Worm (Caenorhabditis elegans) whole organism, L2 larva: ENCODE results near the gene F01F1.3.

Source experiments
- C34F6.9 ChIP-seq: fragments of 150-350 bp; optimal IDR thresholded peaks from 2 replicates; lab custom pipeline; 2014; ENCODE audit warnings: missing biosample characterization, missing genetic modification characterization
- R02D3.7 ChIP-seq: fragments of 150-350 bp; optimal IDR thresholded peaks from 2 replicates; lab custom pipeline; 2014; ENCODE audit warnings: missing biosample characterization, missing genetic modification characterization
- Y55F3AM.14 ChIP-seq: fragments of 200-800 bp; sonication (Bioruptor generic); optimal IDR thresholded peaks from 2 replicates; lab custom pipeline; 2018; ENCODE audit warnings: mild to moderate bottlenecking, missing genetic modification characterization, missing compliant biosample characterization
- ZK546.5 ChIP-seq: sonication (generic microtip); optimal IDR thresholded peaks from 2 replicates; lab custom pipeline; 2017; ENCODE audit warnings: missing biosample characterization, missing genetic modification characterization
- alr-1 ChIP-seq: fragments of 150-350 bp; optimal IDR thresholded peaks from 2 replicates; lab custom pipeline; 2014; ENCODE audit warnings: missing biosample characterization, missing genetic modification characterization
- ama-1 ChIP-seq: fragments of 150-350 bp; optimal IDR thresholded peaks from 2 replicates; lab custom pipeline; 2018; ENCODE audit warnings: inconsistent platforms
- ceh-16 ChIP-seq: fragments of 150-350 bp; optimal IDR thresholded peaks from 2 replicates; lab custom pipeline; 2014; ENCODE audit warnings: missing biosample characterization, missing genetic modification characterization
- crh-2 ChIP-seq: sonication (generic microtip); optimal IDR thresholded peaks from 2 replicates; lab custom pipeline; 2017; ENCODE audit warnings: missing biosample characterization, missing genetic modification characterization
- dmd-4 ChIP-seq: sonication (generic microtip); optimal IDR thresholded peaks from 2 replicates; lab custom pipeline; 2017; ENCODE audit warnings: missing biosample characterization, missing genetic modification characterization
- elt-1 ChIP-seq: fragments of 150-350 bp; optimal IDR thresholded peaks from 2 replicates; lab custom pipeline; 2014; ENCODE audit warnings: missing biosample characterization, missing genetic modification characterization
- elt-3 ChIP-seq: sonication (generic microtip); optimal IDR thresholded peaks from 2 replicates; lab custom pipeline; 2017; ENCODE audit warnings: missing biosample characterization, missing genetic modification characterization
- fos-1 ChIP-seq: fragments of 150-350 bp; optimal IDR thresholded peaks from 2 replicates; lab custom pipeline; 2014; ENCODE audit warnings: missing biosample characterization, missing genetic modification characterization
- gmeb-1 ChIP-seq: fragments of 150-350 bp; optimal IDR thresholded peaks from 2 replicates; lab custom pipeline; 2014; ENCODE audit warnings: missing biosample characterization, missing genetic modification characterization
- lin-13 ChIP-seq: fragments of 150-350 bp; optimal IDR thresholded peaks from 2 replicates; lab custom pipeline; 2014; ENCODE audit warnings: missing biosample characterization, missing genetic modification reagents, missing genetic modification characterization
- lin-39 ChIP-seq: fragments of 150-350 bp; optimal IDR thresholded peaks from 2 replicates; lab custom pipeline; 2014; ENCODE audit warnings: missing biosample characterization, missing genetic modification reagents, missing genetic modification characterization
- lsy-2 ChIP-seq, 2 experiments: fragments of 150-350 bp in 1 of 2; sonication (generic microtip) in 1 of 2; optimal IDR thresholded peaks; 2 replicates each; lab custom pipeline; 2014 to 2017; ENCODE audit warnings: missing biosample characterization in 2 of 2, missing genetic modification characterization in 2 of 2
- mab-5 ChIP-seq: fragments of 150-350 bp; optimal IDR thresholded peaks from 2 replicates; lab custom pipeline; 2014; ENCODE audit warnings: missing biosample characterization, missing genetic modification characterization
- mbf-1 ChIP-seq: sonication (generic microtip); optimal IDR thresholded peaks from 2 replicates; lab custom pipeline; 2017; ENCODE audit warnings: missing biosample characterization, missing genetic modification characterization
- mdl-1 ChIP-seq, 2 experiments: fragments of 150-350 bp in 1 of 2; sonication (generic microtip) in 1 of 2; optimal IDR thresholded peaks; 2 replicates each; lab custom pipeline; 2017; ENCODE audit warnings: missing biosample characterization in 2 of 2, missing genetic modification characterization in 2 of 2
- nhr-10 ChIP-seq: sonication (generic microtip); optimal IDR thresholded peaks from 2 replicates; lab custom pipeline; 2017; ENCODE audit warnings: missing biosample characterization, missing genetic modification characterization
- nhr-11 ChIP-seq: fragments of 150-350 bp; optimal IDR thresholded peaks from 2 replicates; lab custom pipeline; 2014; ENCODE audit warnings: missing biosample characterization, missing genetic modification characterization
- nhr-12 ChIP-seq: fragments of 150-350 bp; optimal IDR thresholded peaks from 2 replicates; lab custom pipeline; 2014; ENCODE audit warnings: missing biosample characterization, missing genetic modification characterization
- nhr-129 ChIP-seq: fragments of 150-350 bp; optimal IDR thresholded peaks from 2 replicates; lab custom pipeline; 2014; ENCODE audit warnings: missing biosample characterization, missing genetic modification characterization
- nhr-21 ChIP-seq: fragments of 150-350 bp; optimal IDR thresholded peaks from 2 replicates; lab custom pipeline; 2014; ENCODE audit warnings: missing biosample characterization, missing genetic modification characterization
- nhr-23 ChIP-seq: fragments of 150-350 bp; optimal IDR thresholded peaks from 2 replicates; lab custom pipeline; 2014; ENCODE audit warnings: missing biosample characterization, missing genetic modification reagents, missing genetic modification characterization
- nhr-237 ChIP-seq: fragments of 150-350 bp; optimal IDR thresholded peaks from 2 replicates; lab custom pipeline; 2014; ENCODE audit warnings: missing biosample characterization, missing genetic modification characterization
- nhr-6 ChIP-seq: fragments of 150-350 bp; optimal IDR thresholded peaks from 2 replicates; lab custom pipeline; 2014; ENCODE audit warnings: missing biosample characterization, missing genetic modification characterization
- peb-1 ChIP-seq: fragments of 150-350 bp; optimal IDR thresholded peaks from 2 replicates; lab custom pipeline; 2014; ENCODE audit warnings: missing biosample characterization, missing genetic modification characterization
- skn-1 ChIP-seq: sonication (generic microtip); optimal IDR thresholded peaks from 2 replicates; lab custom pipeline; 2017; ENCODE audit warnings: missing biosample characterization, missing genetic modification characterization
- sma-9 ChIP-seq, 2 experiments: fragments of 150-350 bp in 1 of 2; sonication (generic microtip) in 1 of 2; optimal IDR thresholded peaks; 2 replicates each; lab custom pipeline; 2014 to 2016; ENCODE audit warnings: missing genetic modification characterization in 2 of 2, mild to moderate bottlenecking in 1 of 2, missing biosample characterization in 1 of 2, missing compliant biosample characterization in 1 of 2, missing genetic modification reagents in 1 of 2, moderate library complexity in 1 of 2
- unc-55 ChIP-seq: fragments of 150-350 bp; sonication (generic microtip); optimal IDR thresholded peaks from 3 replicates; lab custom pipeline; 2014; ENCODE audit warnings: missing biosample characterization, missing genetic modification reagents, missing genetic modification characterization
- unc-62 ChIP-seq: fragments of 150-350 bp; optimal IDR thresholded peaks from 2 replicates; lab custom pipeline; 2014; ENCODE audit warnings: missing biosample characterization, missing genetic modification reagents, missing genetic modification characterization
- zag-1 ChIP-seq: fragments of 150-350 bp; optimal IDR thresholded peaks from 2 replicates; lab custom pipeline; 2014; ENCODE audit warnings: missing biosample characterization, missing genetic modification characterization
- ztf-1 ChIP-seq: fragments of 200-800 bp; sonication (Bioruptor generic); conservative IDR thresholded peaks from 2 replicates; pipeline ENCODE4 v1.3.6; 2022; ENCODE audit warnings: missing genetic modification characterization, missing compliant biosample characterization
- ztf-11 ChIP-seq: sonication (generic microtip); optimal IDR thresholded peaks from 2 replicates; lab custom pipeline; 2017; ENCODE audit warnings: missing biosample characterization, missing genetic modification characterization
- ztf-4 ChIP-seq: fragments of 150-350 bp; optimal IDR thresholded peaks from 2 replicates; lab custom pipeline; 2014; ENCODE audit warnings: missing biosample characterization, missing genetic modification characterization

Gene F01F1.3

DNA sequence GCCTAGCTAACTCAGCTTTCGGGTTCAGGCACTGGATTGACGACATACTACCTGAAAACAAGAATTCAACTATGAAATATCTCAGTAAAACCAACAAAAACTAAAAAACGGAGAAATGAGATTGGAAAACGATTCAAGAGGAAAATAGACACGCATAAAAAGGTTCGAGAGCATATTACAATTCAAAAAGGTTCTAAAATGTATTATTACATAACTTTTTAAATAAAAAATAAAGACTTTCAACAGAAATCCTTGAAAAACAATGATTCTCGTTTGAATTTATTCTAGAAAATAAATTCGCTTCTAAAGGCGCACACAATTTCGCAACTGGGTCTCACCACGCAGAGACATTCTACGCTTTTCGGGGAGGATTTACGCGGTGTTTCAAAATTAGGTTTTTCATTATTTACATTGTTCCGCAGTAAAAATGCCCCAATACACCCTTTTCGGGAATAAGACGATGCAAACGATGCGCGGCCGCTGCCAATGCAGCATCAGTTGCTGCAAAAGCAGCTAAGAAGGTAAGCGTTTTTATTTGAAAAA is 16.0 kb upstream of the F01F1.3 start, which contains the start of the genes cct-6 and alh-9 (continued):
- TF ChIP-seq alr-1 (tag; lab: Kevin White, UChicago), result no peak
- no peak for TF ChIP-seq zag-1
- TF ChIP-seq nhr-129 (tag; lab: Kevin White, UChicago), result peak; percentile 88
- TF ChIP-seq ztf-1 (GFP tag; lab: Robert Waterston, UW), result no peak
- no peak for TF ChIP-seq unc-62 (GFP tag; lab: Kevin White, UChicago)

DNA sequence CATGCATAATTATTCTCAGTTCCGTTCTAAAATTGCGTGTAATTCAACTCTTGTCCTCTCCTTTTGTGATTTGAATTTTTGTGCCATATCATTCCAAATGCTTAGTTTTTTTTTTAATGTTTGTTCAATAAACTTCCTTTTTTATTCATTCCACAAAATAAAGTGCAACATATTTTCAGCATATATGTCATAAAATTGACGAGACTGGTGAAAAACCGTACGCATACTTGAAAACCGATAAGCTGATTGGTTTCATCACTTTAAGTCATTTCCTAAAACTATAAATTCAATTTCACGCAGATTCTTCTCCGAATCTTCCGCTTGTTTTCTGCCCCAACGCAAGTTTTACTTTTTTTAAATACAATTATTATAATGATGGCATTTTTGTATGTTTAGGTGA is 12.7 kb upstream of the F01F1.3 start, which contains the start of gene dpf-4:
Gene dpf-4 (plus strand): TSS at position 301 of the 400 bp plus-strand sequence.
- TF ChIP-seq mbf-1 (no peak), elt-1 (no peak), ztf-11 (tag; lab: Kevin White, UChicago) (no peak), nhr-23 (tag; lab: Kevin White, UChicago) (no peak), zag-1 (no peak), nhr-10 (no peak), nhr-11 (tag; lab: Kevin White, UChicago) (no peak), nhr-12 (tag; lab: Kevin White, UChicago) (no peak), ztf-4 (tag; lab: Kevin White, UChicago) (no peak), mdl-1 (tag; optimal IDR thresholded peaks at IDR 0.05; lab: Kevin White, UChicago) (no peak), crh-2 (tag; lab: Kevin White, UChicago) (no peak), Y55F3AM.14 (no peak), lin-39 (tag; lab: Kevin White, UChicago) (no peak)

DNA sequence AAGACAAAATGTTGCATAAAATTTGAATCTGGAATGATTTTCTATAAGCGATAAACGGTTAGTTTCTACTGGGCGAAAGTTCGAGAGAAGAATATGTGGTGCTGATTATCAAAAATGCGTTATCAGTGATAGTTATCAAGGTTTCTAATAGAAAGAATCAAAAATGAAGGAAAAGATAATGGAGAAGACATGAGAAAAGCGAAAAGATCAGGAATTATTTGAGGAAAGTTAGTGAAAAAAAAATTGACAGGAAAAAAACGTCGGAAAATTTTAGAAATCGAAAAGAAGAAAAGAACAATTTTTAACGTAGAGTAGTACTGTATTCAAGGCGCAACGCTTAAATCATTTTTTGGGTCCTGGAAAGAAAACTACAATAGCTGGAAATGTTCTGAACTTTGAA is 8.0 kb upstream of the F01F1.3 start, which contains the start of gene dnpp-1:
Gene dnpp-1 (minus strand): TSS at position 30 of the 400 bp plus-strand sequence.
- TF ChIP-seq lin-39 (tag; lab: Kevin White, UChicago) (no peak), fos-1 (tag; lab: Kevin White, UChicago) (peak; percentile 87), skn-1 (tag; lab: Kevin White, UChicago) (peak; percentile 72), mbf-1 (no peak), C34F6.9 (tag; lab: Kevin White, UChicago) (no peak), ama-1 (no peak), peb-1 (tag; lab: Kevin White, UChicago) (no peak), crh-2 (tag; lab: Kevin White, UChicago) (peak; percentile 63), gmeb-1 (tag; lab: Kevin White, UChicago) (no peak), elt-3 (tag; lab: Kevin White, UChicago) (no peak), nhr-23 (tag; lab: Kevin White, UChicago) (no peak)
- TF ChIP-seq, all 48 proteins: peak for 3

DNA sequence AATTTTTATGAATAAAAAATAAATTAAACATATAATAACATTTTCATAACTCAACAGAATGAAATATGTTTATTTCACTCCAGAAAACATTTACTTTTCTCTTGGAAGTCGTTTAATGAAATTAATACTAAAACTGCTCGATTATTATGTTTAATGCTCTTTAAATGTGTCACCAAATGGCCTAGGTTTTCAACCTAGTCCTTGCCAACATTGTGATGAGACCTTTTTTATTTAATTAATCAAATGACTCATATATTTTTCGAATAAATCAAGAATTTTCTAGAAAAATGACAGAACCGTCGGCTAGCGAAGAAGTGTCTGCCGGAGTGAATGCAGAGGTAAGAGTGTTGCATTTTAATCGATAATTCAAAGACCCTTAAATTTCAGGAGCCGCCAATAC is 7.5 kb upstream of the F01F1.3 start, which contains the start of gene rabn-5:
Gene rabn-5 (plus strand): TSS at position 284 of the 400 bp plus-strand sequence.
- TF ChIP-seq nhr-129 (tag; lab: Kevin White, UChicago) (no peak), C34F6.9 (tag; lab: Kevin White, UChicago) (peak; percentile 53), dmd-4 (tag; lab: Kevin White, UChicago) (no peak), peb-1 (tag; lab: Kevin White, UChicago) (no peak), fos-1 (tag; lab: Kevin White, UChicago) (peak; percentile 57)

DNA sequence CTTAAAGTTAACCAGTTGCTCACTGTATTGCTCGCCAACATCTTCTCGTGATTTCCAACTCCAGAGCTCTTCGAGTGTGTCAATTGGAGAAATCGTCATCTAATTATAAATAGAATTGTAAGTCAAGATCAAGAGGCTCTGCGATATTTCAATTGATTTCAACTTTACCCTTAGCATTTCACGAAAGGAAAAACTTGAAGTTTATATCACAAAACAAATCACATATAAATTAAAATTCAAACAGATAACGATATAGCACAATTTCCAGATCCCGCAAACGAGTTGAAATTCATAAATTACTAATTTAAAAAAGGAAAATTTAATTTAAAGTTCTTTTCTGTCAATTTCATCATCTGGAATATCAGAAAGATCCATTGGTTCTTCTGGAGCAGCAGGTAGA is 3.3 kb upstream of the F01F1.3 start, which contains the start of gene eng-1:
Gene eng-1 (minus strand): TSS at position 101 of the 400 bp plus-strand sequence.
- TF ChIP-seq nhr-129 (tag; lab: Kevin White, UChicago) (no peak), mdl-1 (tag; optimal IDR thresholded peaks at IDR 0.05; lab: Kevin White, UChicago) (no peak), sma-9 (GFP tag; optimal IDR thresholded peaks at IDR 0.05; lab: Kevin White, UChicago) (no peak), sma-9 (tag; optimal IDR thresholded peaks at IDR 0.05; lab: Kevin White, UChicago) (no peak), lin-13 (GFP tag; lab: Kevin White, UChicago) (no peak), R02D3.7 (tag; lab: Kevin White, UChicago) (no peak), unc-62 (GFP tag; lab: Kevin White, UChicago) (no peak), zag-1 (no peak), nhr-21 (tag; lab: Kevin White, UChicago) (no peak), nhr-237 (tag; lab: Kevin White, UChicago) (no peak)

DNA sequence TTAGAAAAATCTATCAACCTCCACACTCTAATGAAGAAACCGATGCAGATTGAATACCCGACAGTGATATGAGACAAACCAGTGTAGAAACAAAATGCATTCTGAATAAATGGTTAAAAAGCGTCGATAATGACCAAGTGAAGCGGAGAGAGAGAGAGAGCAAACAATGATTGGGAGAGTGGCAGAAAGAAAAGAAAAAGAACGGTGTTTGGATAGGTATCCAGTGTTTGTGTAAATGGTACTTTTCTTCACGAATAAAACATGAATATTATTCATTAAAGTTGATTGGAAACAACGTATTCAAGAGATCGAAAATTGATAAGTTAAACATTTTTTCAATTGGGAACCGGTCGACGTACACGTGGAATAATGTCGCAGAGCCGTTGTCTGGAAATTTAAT is 2.3 kb upstream of the F01F1.3 start, which contains the start of gene F01F1.15:
Gene F01F1.15 (minus strand): TSS at position 101 of the 400 bp plus-strand sequence.
- no peak for TF ChIP-seq C34F6.9 (tag; lab: Kevin White, UChicago)
- no peak for TF ChIP-seq lsy-2 (tag; optimal IDR thresholded peaks at IDR 0.05; lab: Kevin White, UChicago)
- no peak for TF ChIP-seq ceh-16
- TF ChIP-seq ZK546.5 (tag; lab: Kevin White, UChicago), result no peak
- TF ChIP-seq dmd-4 (tag; lab: Kevin White, UChicago), result no peak
- no peak for TF ChIP-seq nhr-10
- TF ChIP-seq R02D3.7 (tag; lab: Kevin White, UChicago), result no peak
- no peak for TF ChIP-seq mab-5 (tag; lab: Kevin White, UChicago)
- TF ChIP-seq nhr-6 (tag; lab: Kevin White, UChicago), result no peak
- no peak for TF ChIP-seq nhr-237 (tag; lab: Kevin White, UChicago)
- no peak for TF ChIP-seq unc-55 (GFP tag; lab: Kevin White, UChicago)
- TF ChIP-seq Y55F3AM.14, result no peak
- no peak for TF ChIP-seq ztf-1 (GFP tag; lab: Robert Waterston, UW)
